Fruit fly (Drosophila melanogaster) whole organism, wandering third instar larva: Measurements from ENCODE around the gene Fkbp39.

Source experiments
- Abd-B ChIP-seq: fragments of >200 bp; optimal IDR thresholded peaks from 2 replicates; lab custom pipeline; 2017; ENCODE audit warnings: missing biosample characterization, missing genetic modification characterization
- CG32264 ChIP-seq: fragments of 200-800 bp; sonication (Bioruptor generic); optimal IDR thresholded peaks from 2 replicates; lab custom pipeline; 2016; ENCODE audit warnings: missing biosample characterization, missing genetic modification characterization
- CG9705 ChIP-seq: fragments of 200-800 bp; sonication (Bioruptor generic); optimal IDR thresholded peaks from 2 replicates; lab custom pipeline; 2018; ENCODE audit warnings: missing biosample characterization, mild to moderate bottlenecking, missing genetic modification characterization
- Dfd ChIP-seq: fragments of >200 bp; optimal IDR thresholded peaks from 2 replicates; lab custom pipeline; 2017; ENCODE audit warnings: missing biosample characterization, missing genetic modification characterization
- Dif ChIP-seq: fragments of 200-275, 200-300 bp; sonication (Bioruptor generic); optimal IDR thresholded peaks from 2 replicates; lab custom pipeline; 2018; ENCODE audit warnings: missing biosample characterization, missing genetic modification characterization; ENCODE audit not compliant: partially characterized antibody
- Hr83 ChIP-seq: fragments of 200-300 bp; sonication (Bioruptor generic); optimal IDR thresholded peaks from 2 replicates; lab custom pipeline; 2016; ENCODE audit warnings: missing biosample characterization, mild to moderate bottlenecking, missing genetic modification characterization, moderate library complexity; ENCODE audit not compliant: poor library complexity, severe bottlenecking
- Mio ChIP-seq: sonication (Bioruptor generic); optimal IDR thresholded peaks from 2 replicates; lab custom pipeline; 2016; ENCODE audit warnings: missing biosample characterization, missing genetic modification characterization
- N ChIP-seq: fragments of >200 bp; optimal IDR thresholded peaks from 2 replicates; lab custom pipeline; 2018; ENCODE audit warnings: missing biosample characterization, missing external identifiers, missing genetic modification characterization
- Rel ChIP-seq, 2 experiments: fragments of 200-800 bp; sonication (Bioruptor generic) in 1 of 2; optimal IDR thresholded peaks; 2 replicates in 1 of 2; 3 replicates in 1 of 2; lab custom pipeline; 2016 to 2019; ENCODE audit warnings: mild to moderate bottlenecking in 2 of 2, missing biosample characterization in 2 of 2, missing genetic modification characterization in 2 of 2, moderate library complexity in 1 of 2
- Sp1 ChIP-seq: fragments of 200-800 bp; sonication (Bioruptor generic); optimal IDR thresholded peaks from 3 replicates; lab custom pipeline; 2019; ENCODE audit warnings: missing biosample characterization, mild to moderate bottlenecking, missing genetic modification characterization, moderate library complexity
- Vsx2 ChIP-seq: fragments of 200-300, 225-300 bp; sonication (Bioruptor generic); optimal IDR thresholded peaks from 2 replicates; lab custom pipeline; 2018; ENCODE audit warnings: missing biosample characterization, missing genetic modification characterization; ENCODE audit not compliant: partially characterized antibody
- br ChIP-seq: fragments of 200-800 bp; sonication (Bioruptor generic); optimal IDR thresholded peaks from 2 replicates; lab custom pipeline; 2016; ENCODE audit warnings: missing biosample characterization, missing genetic modification characterization
- dl ChIP-seq, 2 experiments: fragments of 175-275, 200-275 bp in 1 of 2; fragments of 200-275 bp in 1 of 2; sonication (Bioruptor generic); optimal IDR thresholded peaks; lab custom pipeline; 2018; ENCODE audit warnings: mild to moderate bottlenecking in 2 of 2, missing biosample characterization in 2 of 2, missing genetic modification characterization in 2 of 2, moderate library complexity in 2 of 2; ENCODE audit not compliant: partially characterized antibody in 2 of 2, insufficient read depth in 1 of 2
- dsf ChIP-seq: sonication (Bioruptor generic); optimal IDR thresholded peaks from 2 replicates; lab custom pipeline; 2016; ENCODE audit warnings: missing biosample characterization, missing genetic modification characterization, borderline replicate concordance
- ey ChIP-seq: fragments of 200-800 bp; sonication (Bioruptor generic); optimal IDR thresholded peaks from 2 replicates; lab custom pipeline; 2016; ENCODE audit warnings: missing biosample characterization, missing genetic modification characterization
- foxo ChIP-seq, 2 experiments: fragments of 200-800 bp; sonication (Bioruptor generic); optimal IDR thresholded peaks; 2 replicates in 1 of 2; 3 replicates in 1 of 2; lab custom pipeline; 2016 to 2017; ENCODE audit warnings: missing biosample characterization in 2 of 2, missing genetic modification characterization in 2 of 2
- fru ChIP-seq: fragments of 200-800 bp; sonication (Bioruptor generic); optimal IDR thresholded peaks from 3 replicates; lab custom pipeline; 2016; ENCODE audit warnings: missing biosample characterization, mild to moderate bottlenecking, missing genetic modification characterization
- h ChIP-seq: fragments of 200-800 bp; sonication (Bioruptor generic); optimal IDR thresholded peaks from 3 replicates; lab custom pipeline; 2016; ENCODE audit warnings: missing biosample characterization, mild to moderate bottlenecking, missing genetic modification characterization
- jim ChIP-seq: fragments of 175-275, 200-325 bp; sonication (Bioruptor generic); optimal IDR thresholded peaks from 2 replicates; lab custom pipeline; 2016; ENCODE audit warnings: missing biosample characterization, mild to moderate bottlenecking, missing genetic modification characterization
- lola ChIP-seq: fragments of >200 bp; optimal IDR thresholded peaks from 2 replicates; lab custom pipeline; 2017; ENCODE audit warnings: missing biosample characterization, missing genetic modification characterization
- pan ChIP-seq: fragments of >200 bp; optimal IDR thresholded peaks from 2 replicates; lab custom pipeline; 2017
- rgr ChIP-seq: fragments of 200-800 bp; sonication (Bioruptor generic); optimal IDR thresholded peaks from 3 replicates; lab custom pipeline; 2016; ENCODE audit warnings: missing biosample characterization, mild to moderate bottlenecking, missing genetic modification characterization
- sage ChIP-seq: fragments of 200-800 bp; sonication (Bioruptor generic); optimal IDR thresholded peaks from 2 replicates; lab custom pipeline; 2016; ENCODE audit warnings: missing biosample characterization, mild to moderate bottlenecking, missing genetic modification characterization
- sv ChIP-seq: fragments of 200-800 bp; sonication (Bioruptor generic); optimal IDR thresholded peaks from 3 replicates; lab custom pipeline; 2016; ENCODE audit warnings: missing biosample characterization, missing genetic modification characterization
- tai ChIP-seq: sonication (Bioruptor generic); optimal IDR thresholded peaks from 2 replicates; lab custom pipeline; 2016; ENCODE audit warnings: missing biosample characterization, missing genetic modification characterization
- usp ChIP-seq: fragments of >200 bp; optimal IDR thresholded peaks from 2 replicates; lab custom pipeline; 2017; ENCODE audit warnings: missing biosample characterization, missing genetic modification characterization
- woc ChIP-seq: sonication (Bioruptor generic); optimal IDR thresholded peaks from 2 replicates; lab custom pipeline; 2016; ENCODE audit warnings: missing biosample characterization, mild to moderate bottlenecking, missing genetic modification characterization

The Fkbp39 gene

DNA sequence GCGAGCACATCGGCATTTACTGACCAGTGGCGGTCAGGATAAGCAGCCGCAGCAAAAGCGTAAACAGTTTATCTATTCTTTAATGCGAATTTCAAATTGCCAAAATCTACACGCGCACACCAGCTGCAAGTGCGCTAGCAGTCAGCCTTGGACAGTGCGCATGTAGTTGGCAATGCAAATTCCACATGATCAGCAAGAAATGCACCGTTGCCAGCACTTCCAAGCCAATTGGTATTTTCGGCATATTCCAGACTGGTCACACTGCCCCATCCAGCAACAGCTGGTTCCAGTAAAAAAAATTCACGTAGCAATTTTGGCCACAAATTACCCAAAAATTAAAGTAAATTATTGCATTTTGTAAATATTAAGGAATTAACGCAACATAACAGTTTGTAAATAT is 45.2 kb downstream of the Fkbp39 start (continued):
- no peak for TF ChIP-seq sv (GFP tag; lab: Kevin White, UChicago)
- peak; percentile 5 for TF ChIP-seq h (GFP tag; lab: Kevin White, UChicago)
- TF ChIP-seq jim (GFP tag; lab: Kevin White, UChicago) = no peak
- no peak for TF ChIP-seq woc
- peak; percentile 36 for TF ChIP-seq rgr (GFP tag; lab: Kevin White, UChicago)
- TF ChIP-seq Hr83 (GFP tag; lab: Kevin White, UChicago) = no peak
- TF ChIP-seq usp (GFP tag; lab: Kevin White, UChicago) = no peak
- TF ChIP-seq ey (GFP tag; lab: Kevin White, UChicago) = no peak
- TF ChIP-seq, all 38 proteins: peak for 9

- TF ChIP-seq Dfd (GFP tag; lab: Kevin White, UChicago) (no peak), Dif (GFP tag; lab: Kevin White, UChicago) (peak; percentile 68), br (GFP tag; lab: Kevin White, UChicago) (no peak), Vsx2 (GFP tag; lab: Kevin White, UChicago) (peak; percentile 55), h (GFP tag; lab: Kevin White, UChicago) (peak; percentile 12), dl (GFP tag; optimal IDR thresholded peaks at IDR 0.05; lab: Kevin White, UChicago; ENCODE audit: insufficient read depth in 1 of 2, partially characterized antibody in 2 of 2) (peak; percentile 39 to 74)
Measured at dm6 chr3R:15286693-15287041, 46.3 kb downstream of the Fkbp39 start.

- TF ChIP-seq jim (GFP tag; lab: Kevin White, UChicago) (no peak), Dif (GFP tag; lab: Kevin White, UChicago) (peak; percentile 87), dl (GFP tag; optimal IDR thresholded peaks at IDR 0.05; lab: Kevin White, UChicago; ENCODE audit: insufficient read depth in 1 of 2, partially characterized antibody in 2 of 2) (peak in 1 of 2 experiments; percentile 51), rgr (GFP tag; lab: Kevin White, UChicago) (peak; percentile 7), N (no peak), Vsx2 (GFP tag; lab: Kevin White, UChicago) (peak; percentile 56)
Measured at dm6 chr3R:15286024-15286692, 46.8 kb downstream of the Fkbp39 start.

DNA sequence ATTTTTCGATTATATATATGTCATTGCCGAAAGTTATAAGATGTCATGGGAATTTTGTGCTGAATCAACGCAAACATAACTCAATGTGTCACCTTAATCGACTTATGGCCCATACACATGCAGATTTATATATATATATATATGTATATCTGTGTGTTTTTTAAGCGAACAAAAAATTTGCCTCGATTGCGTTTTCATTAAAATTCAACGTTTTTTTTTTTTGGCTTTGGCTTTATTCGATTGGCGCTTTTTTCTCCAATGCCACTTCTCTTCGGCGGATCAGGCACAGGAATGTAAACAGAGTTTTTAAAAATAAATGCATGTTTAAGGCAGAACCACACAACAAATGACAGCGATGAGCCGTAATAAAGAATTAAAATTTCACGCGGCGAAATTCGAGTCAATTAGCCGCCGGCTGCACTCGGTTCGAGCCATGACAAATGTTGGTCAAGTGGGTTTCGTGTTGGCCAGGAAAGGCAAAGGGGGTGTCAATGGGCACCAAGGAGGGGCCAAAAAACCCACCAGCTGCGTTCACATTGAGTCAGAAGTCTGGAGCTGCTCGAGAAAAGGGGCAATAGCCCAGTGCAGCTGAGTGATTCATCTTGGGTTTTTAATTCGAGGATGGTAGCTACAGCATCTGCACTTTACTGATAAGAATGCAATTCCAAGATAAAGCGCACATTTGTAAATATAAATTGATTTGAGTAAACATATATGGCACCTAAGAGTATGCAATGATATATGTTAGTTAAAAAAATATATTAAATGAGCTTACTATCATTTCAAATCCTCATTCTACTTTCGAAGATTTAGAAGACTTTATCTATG is 49.7 kb downstream of the Fkbp39 start:
- TF ChIP-seq Mio = no peak
- TF ChIP-seq sage (GFP tag; lab: Kevin White, UChicago) = no peak
- no peak for TF ChIP-seq Rel (GFP tag; optimal IDR thresholded peaks at IDR 0.05; lab: Kevin White, UChicago)
- TF ChIP-seq Rel (tag; optimal IDR thresholded peaks at IDR 0.05; lab: Kevin White, UChicago) = peak; percentile 15
- TF ChIP-seq CG9705 (GFP tag; lab: Kevin White, UChicago) = no peak
- no peak for TF ChIP-seq rgr (GFP tag; lab: Kevin White, UChicago)
- TF ChIP-seq dsf (GFP tag; lab: Kevin White, UChicago) = no peak
- TF ChIP-seq foxo (GFP tag; optimal IDR thresholded peaks at IDR 0.05; lab: Kevin White, UChicago) = no peak

- no peak for TF ChIP-seq N
- TF ChIP-seq Abd-B (GFP tag; lab: Kevin White, UChicago) = no peak
- TF ChIP-seq CG9705 (GFP tag; lab: Kevin White, UChicago) = no peak
- TF ChIP-seq foxo (GFP tag; optimal IDR thresholded peaks at IDR 0.05; lab: Kevin White, UChicago) = no peak
- no peak for TF ChIP-seq lola (GFP tag; lab: Kevin White, UChicago)
- no peak for TF ChIP-seq Dfd (GFP tag; lab: Kevin White, UChicago)
- TF ChIP-seq sv (GFP tag; lab: Kevin White, UChicago) = no peak
- no peak for TF ChIP-seq h (GFP tag; lab: Kevin White, UChicago)
- no peak for TF ChIP-seq tai (GFP tag; lab: Kevin White, UChicago)
- TF ChIP-seq dl (GFP tag; optimal IDR thresholded peaks at IDR 0.05; lab: Kevin White, UChicago; ENCODE audit: insufficient read depth in 1 of 2, partially characterized antibody in 2 of 2) = no peak
- no peak for TF ChIP-seq Hr83 (GFP tag; lab: Kevin White, UChicago)
- TF ChIP-seq sage (GFP tag; lab: Kevin White, UChicago) = no peak
- TF ChIP-seq Sp1 (GFP tag; lab: Kevin White, UChicago) = no peak
- no peak for TF ChIP-seq fru
- no peak for TF ChIP-seq pan (lab: Kevin White, UChicago)
- no peak for TF ChIP-seq Rel (GFP tag; optimal IDR thresholded peaks at IDR 0.05; lab: Kevin White, UChicago)
- TF ChIP-seq Rel (tag; optimal IDR thresholded peaks at IDR 0.05; lab: Kevin White, UChicago) = no peak
- TF ChIP-seq CG32264 = no peak
- TF ChIP-seq, all 38 proteins: peak for 0
Measured at dm6 chr3R:15282326-15282725, 50.6 kb downstream of the Fkbp39 start.
